Fruit fly (Drosophila melanogaster) whole organism, embryonic: Measurements from ENCODE around the gene CG13995.

Source experiments
- BEAF-32 ChIP-seq: fragments of 200-800 bp; sonication (Bioruptor generic); optimal IDR thresholded peaks from 3 replicates; lab custom pipeline; 2017; ENCODE audit warnings: missing biosample characterization, missing genetic modification characterization, mild to moderate bottlenecking, moderate library complexity, missing genetic modification reagents
- CG1024 ChIP-seq: fragments of 200-800 bp; sonication (Bioruptor generic); IDR thresholded peaks from 2 replicates; pipeline ENCODE4 v1.3.6; 2022; ENCODE audit warnings: missing biosample characterization, missing genetic modification characterization
- CG10431 ChIP-seq: fragments of 200-800 bp; sonication (Bioruptor generic); optimal IDR thresholded peaks from 3 replicates; lab custom pipeline; 2018; ENCODE audit warnings: missing biosample characterization, mild to moderate bottlenecking, missing genetic modification characterization
- CG10979 ChIP-seq: fragments of 200-800 bp; sonication (Bioruptor generic); optimal IDR thresholded peaks from 2 replicates; lab custom pipeline; 2018; ENCODE audit warnings: missing biosample characterization, mild to moderate bottlenecking, missing genetic modification characterization, moderate library complexity
- CG11247 ChIP-seq: fragments of 200-800 bp; sonication (Bioruptor generic); IDR thresholded peaks from 2 replicates; pipeline ENCODE4 v1.3.6; 2022; ENCODE audit warnings: missing biosample characterization, missing genetic modification characterization
- CG12071 ChIP-seq: fragments of 200-800 bp; sonication (Bioruptor generic); optimal IDR thresholded peaks from 3 replicates; lab custom pipeline; 2018; ENCODE audit warnings: missing biosample characterization, mild to moderate bottlenecking, missing genetic modification characterization
- CG13624 ChIP-seq: fragments of 200-800 bp; sonication (Bioruptor generic); optimal IDR thresholded peaks from 2 replicates; lab custom pipeline; 2016; ENCODE audit warnings: missing biosample characterization, missing genetic modification characterization
- CG13894 ChIP-seq: fragments of 200-800 bp; sonication (Bioruptor generic); optimal IDR thresholded peaks from 3 replicates; lab custom pipeline; 2018; ENCODE audit warnings: missing biosample characterization, mild to moderate bottlenecking, missing genetic modification characterization, moderate library complexity
- CG15011 ChIP-seq: fragments of 200-800 bp; sonication (Bioruptor generic); optimal IDR thresholded peaks from 3 replicates; lab custom pipeline; 2018; ENCODE audit warnings: missing biosample characterization, mild to moderate bottlenecking, missing genetic modification characterization
- CG32532 ChIP-seq: fragments of 200-800 bp; sonication (Bioruptor generic); IDR thresholded peaks from 2 replicates; pipeline ENCODE4 v1.3.6; 2022; ENCODE audit warnings: missing biosample characterization, missing genetic modification characterization
- CG32772 ChIP-seq: fragments of 200-800 bp; sonication (Bioruptor generic); IDR thresholded peaks from 2 replicates; pipeline ENCODE4 v1.3.6; 2022; ENCODE audit warnings: missing biosample characterization, missing genetic modification characterization
- CG42726 ChIP-seq: fragments of 200-800 bp; sonication (Bioruptor generic); IDR thresholded peaks from 2 replicates; pipeline ENCODE4 v1.3.6; 2022; ENCODE audit warnings: missing biosample characterization, missing genetic modification characterization; ENCODE audit not compliant: partially characterized antibody
- CG4328 ChIP-seq: fragments of 200-800 bp; sonication (Bioruptor generic); optimal IDR thresholded peaks from 3 replicates; lab custom pipeline; 2017; ENCODE audit warnings: missing biosample characterization, missing genetic modification reagents, missing genetic modification characterization
- CG6272 ChIP-seq: fragments of 200-800 bp; sonication (Bioruptor generic); IDR thresholded peaks from 2 replicates; pipeline ENCODE4 v1.3.6; 2022; ENCODE audit warnings: missing biosample characterization, missing genetic modification characterization
- CG6689 ChIP-seq: fragments of 200-800 bp; sonication (Bioruptor generic); IDR thresholded peaks from 2 replicates; pipeline ENCODE4 v1.3.6; 2022; ENCODE audit warnings: missing biosample characterization, missing genetic modification characterization
- CG6813 ChIP-seq: fragments of 200-800 bp; sonication (Bioruptor generic); optimal IDR thresholded peaks from 2 replicates; lab custom pipeline; 2017; ENCODE audit warnings: missing biosample characterization, missing genetic modification characterization, mild to moderate bottlenecking, moderate library complexity, missing genetic modification reagents
- CG7357 ChIP-seq: fragments of 200-800 bp; sonication (Bioruptor generic); IDR thresholded peaks from 3 replicates; pipeline ENCODE4 v1.3.6; 2022; ENCODE audit warnings: missing biosample characterization, missing genetic modification characterization
- CG7786 ChIP-seq: fragments of 200-800 bp; sonication (Bioruptor generic); optimal IDR thresholded peaks from 2 replicates; lab custom pipeline; 2016; ENCODE audit warnings: missing biosample characterization, missing genetic modification characterization
- CG7987 ChIP-seq: fragments of 200-800 bp; sonication (Bioruptor generic); optimal IDR thresholded peaks from 2 replicates; lab custom pipeline; 2018; ENCODE audit warnings: missing biosample characterization, mild to moderate bottlenecking, missing genetic modification characterization, moderate library complexity
- Dbx ChIP-seq: fragments of 200-800 bp; sonication (Bioruptor generic); IDR thresholded peaks from 3 replicates; pipeline ENCODE4 v1.3.6; 2022; ENCODE audit warnings: missing biosample characterization, missing genetic modification characterization
- Deaf1 ChIP-seq: fragments of 200-800 bp; optimal IDR thresholded peaks from 3 replicates; lab custom pipeline; 2019; ENCODE audit warnings: missing biosample characterization, mild to moderate bottlenecking, missing genetic modification characterization, moderate library complexity
- Doc3 ChIP-seq: fragments of 200-800 bp; sonication (Bioruptor generic); IDR thresholded peaks from 3 replicates; pipeline ENCODE4 v1.3.6; 2022; ENCODE audit warnings: missing biosample characterization, missing genetic modification characterization; ENCODE audit not compliant: partially characterized antibody
- Drgx ChIP-seq: fragments of 200-800 bp; sonication (Bioruptor generic); IDR thresholded peaks from 2 replicates; pipeline ENCODE4 v1.3.6; 2022; ENCODE audit warnings: missing biosample characterization, missing genetic modification characterization
- GATAe ChIP-seq: fragments of 200-800 bp; sonication (Bioruptor generic); conservative IDR thresholded peaks from 2 replicates; pipeline ENCODE4 v1.3.6; 2022; ENCODE audit warnings: missing biosample characterization, missing genetic modification characterization
- HLHmδ ChIP-seq: fragments of 200-800 bp; sonication (Bioruptor generic); optimal IDR thresholded peaks from 2 replicates; lab custom pipeline; 2018; ENCODE audit warnings: missing biosample characterization, mild to moderate bottlenecking, missing genetic modification characterization, moderate library complexity
- Hr78 ChIP-seq, 2 experiments: fragments of 200-800 bp in 1 of 2; fragments of >200 bp in 1 of 2; sonication (Bioruptor generic) in 1 of 2; optimal IDR thresholded peaks; 2 replicates each; lab custom pipeline; 2017 to 2019; ENCODE audit warnings: missing biosample characterization in 2 of 2, missing genetic modification characterization in 2 of 2, mild to moderate bottlenecking in 1 of 2, moderate library complexity in 1 of 2
- MTF-1 ChIP-seq: fragments of 200-800 bp; sonication (Bioruptor generic); optimal IDR thresholded peaks from 2 replicates; lab custom pipeline; 2018; ENCODE audit warnings: missing biosample characterization, mild to moderate bottlenecking, missing genetic modification characterization, borderline replicate concordance
- Rx ChIP-seq: fragments of 200-800 bp; sonication (Bioruptor generic); IDR thresholded peaks from 2 replicates; pipeline ENCODE4 v1.3.6; 2022; ENCODE audit warnings: missing biosample characterization, missing genetic modification characterization
- btn ChIP-seq: fragments of 200-800 bp; sonication (Bioruptor generic); optimal IDR thresholded peaks from 2 replicates; lab custom pipeline; 2016; ENCODE audit warnings: missing biosample characterization, missing genetic modification characterization
- ci ChIP-seq: fragments of 200-800 bp; sonication (Bioruptor generic); IDR thresholded peaks from 3 replicates; pipeline ENCODE4 v1.3.6; 2022; ENCODE audit warnings: missing biosample characterization, missing genetic modification characterization
- eyg ChIP-seq: fragments of 200-800 bp; sonication (Bioruptor generic); optimal IDR thresholded peaks from 3 replicates; lab custom pipeline; 2016; ENCODE audit warnings: missing biosample characterization, missing genetic modification characterization
- gcm2 ChIP-seq: fragments of 200-800 bp; sonication (Bioruptor generic); optimal IDR thresholded peaks from 2 replicates; lab custom pipeline; 2016; ENCODE audit warnings: missing biosample characterization, missing genetic modification characterization
- kah ChIP-seq: fragments of 200-800 bp; sonication (Bioruptor generic); optimal IDR thresholded peaks from 2 replicates; lab custom pipeline; 2018; ENCODE audit warnings: missing biosample characterization, mild to moderate bottlenecking, missing genetic modification characterization
- kni ChIP-seq: fragments of 200-800 bp; sonication (Bioruptor generic); optimal IDR thresholded peaks from 3 replicates; lab custom pipeline; 2017; ENCODE audit warnings: mild to moderate bottlenecking, missing biosample characterization, missing genetic modification reagents, missing genetic modification characterization
- mld ChIP-seq: fragments of 200-800 bp; sonication (Bioruptor generic); IDR thresholded peaks from 3 replicates; pipeline ENCODE4 v1.3.6; 2022; ENCODE audit warnings: missing biosample characterization, missing genetic modification characterization; ENCODE audit not compliant: partially characterized antibody
- nerfin-1 ChIP-seq: fragments of 200-800 bp; sonication (Bioruptor generic); optimal IDR thresholded peaks from 3 replicates; lab custom pipeline; 2019; ENCODE audit warnings: missing biosample characterization, mild to moderate bottlenecking, missing genetic modification characterization, moderate library complexity
- odd ChIP-seq: fragments of 200-800 bp; sonication (Bioruptor generic); optimal IDR thresholded peaks from 2 replicates; lab custom pipeline; 2017; ENCODE audit warnings: missing biosample characterization, mild to moderate bottlenecking, missing genetic modification characterization
- pnt ChIP-seq: fragments of 200-800 bp; sonication (Bioruptor generic); optimal IDR thresholded peaks from 3 replicates; lab custom pipeline; 2016; ENCODE audit warnings: missing biosample characterization, missing genetic modification characterization
- pros ChIP-seq: fragments of 200-800 bp; sonication (Bioruptor generic); optimal IDR thresholded peaks from 3 replicates; lab custom pipeline; 2019; ENCODE audit warnings: missing biosample characterization, mild to moderate bottlenecking, missing genetic modification characterization, moderate library complexity
- rib ChIP-seq: fragments of 200-800 bp; sonication (Bioruptor generic); IDR thresholded peaks from 2 replicates; pipeline ENCODE4 v1.3.6; 2022; ENCODE audit warnings: missing biosample characterization, missing genetic modification characterization
- schlank ChIP-seq: fragments of 200-800 bp; sonication (Bioruptor generic); optimal IDR thresholded peaks from 2 replicates; lab custom pipeline; 2018; ENCODE audit warnings: missing biosample characterization, mild to moderate bottlenecking, missing genetic modification characterization
- sd ChIP-seq: fragments of 200-800 bp; sonication (Bioruptor generic); optimal IDR thresholded peaks from 3 replicates; lab custom pipeline; 2018; ENCODE audit warnings: missing biosample characterization, mild to moderate bottlenecking, missing genetic modification characterization, moderate library complexity
- seq ChIP-seq: fragments of 200-800 bp; sonication (Bioruptor generic); IDR thresholded peaks from 2 replicates; pipeline ENCODE4 v1.3.6; 2022; ENCODE audit warnings: missing biosample characterization, missing genetic modification characterization
- shn ChIP-seq: fragments of 200-800 bp; sonication (Bioruptor generic); optimal IDR thresholded peaks from 3 replicates; lab custom pipeline; 2016; ENCODE audit warnings: missing biosample characterization, missing genetic modification characterization
- slbo ChIP-seq: fragments of 200-800 bp; sonication (Bioruptor generic); IDR thresholded peaks from 2 replicates; pipeline ENCODE4 v1.3.6; 2022; ENCODE audit warnings: missing biosample characterization, missing genetic modification characterization
- stc ChIP-seq: fragments of 200-800 bp; sonication (Bioruptor generic); IDR thresholded peaks from 2 replicates; pipeline ENCODE4 v1.3.6; 2022; ENCODE audit warnings: missing biosample characterization, missing genetic modification characterization
- tin ChIP-seq: fragments of 200-800 bp; sonication (Bioruptor generic); optimal IDR thresholded peaks from 3 replicates; lab custom pipeline; 2016; ENCODE audit warnings: missing biosample characterization, missing genetic modification characterization
- trem ChIP-seq: fragments of 200-800 bp; optimal IDR thresholded peaks from 3 replicates; lab custom pipeline; 2019; ENCODE audit warnings: missing biosample characterization, mild to moderate bottlenecking, missing genetic modification characterization, moderate library complexity
- unpg ChIP-seq: fragments of 200-800 bp; sonication (Bioruptor generic); optimal IDR thresholded peaks from 3 replicates; lab custom pipeline; 2018; ENCODE audit warnings: missing biosample characterization, mild to moderate bottlenecking, missing genetic modification characterization, moderate library complexity
- z ChIP-seq: fragments of 200-800 bp; sonication (Bioruptor generic); IDR thresholded peaks from 3 replicates; pipeline ENCODE4 v1.3.6; 2022; ENCODE audit warnings: missing biosample characterization, missing genetic modification characterization
- zfh2 ChIP-seq: fragments of 200-800 bp; sonication (Bioruptor generic); optimal IDR thresholded peaks from 2 replicates; lab custom pipeline; 2016; ENCODE audit warnings: missing biosample characterization, missing genetic modification characterization

The CG13995 gene

dm6 chr2L:6074314-6074713 lies 20.2 kb downstream of the CG13995 start (continued):
- TF ChIP-seq CG6813 (GFP tag; lab: Kevin White, UChicago) (no peak), CG32532 (GFP tag; lab: Robert Waterston, UW) (no peak), CG4328 (GFP tag; lab: Kevin White, UChicago) (no peak), shn (GFP tag; lab: Kevin White, UChicago) (no peak), tin (GFP tag; lab: Kevin White, UChicago) (no peak), ci (GFP tag; lab: Robert Waterston, UW) (peak; percentile 68), Hr78 (GFP tag; optimal IDR thresholded peaks at IDR 0.05; lab: Kevin White, UChicago) (no peak), Deaf1 (tag; lab: Kevin White, UChicago) (peak; percentile 43), CG6272 (no peak), BEAF-32 (no peak), CG32772 (GFP tag; lab: Robert Waterston, UW) (peak; percentile 46; the same call in 1 of the 2 replicates), stc (GFP tag; lab: Robert Waterston, UW) (no peak), HLHmδ (GFP tag; lab: Kevin White, UChicago) (peak; percentile 20), GATAe (GFP tag; lab: Robert Waterston, UW) (no peak), unpg (GFP tag; lab: Kevin White, UChicago) (no peak), eyg (no peak), MTF-1 (GFP tag; lab: Kevin White, UChicago) (no peak), Dbx (GFP tag; lab: Robert Waterston, UW) (no peak), trem (tag; lab: Kevin White, UChicago) (no peak), Drgx (GFP tag; lab: Robert Waterston, UW) (no peak), pnt (GFP tag; lab: Kevin White, UChicago) (no peak), CG10431 (peak; percentile 13), schlank (tag; lab: Kevin White, UChicago) (no peak), CG7786 (GFP tag; lab: Kevin White, UChicago) (no peak), kah (GFP tag; lab: Kevin White, UChicago) (no peak), Rx (GFP tag; lab: Robert Waterston, UW) (no peak), CG13624 (no peak), zfh2 (GFP tag; lab: Kevin White, UChicago) (no peak), CG12071 (GFP tag; lab: Kevin White, UChicago) (no peak), CG1024 (GFP tag; lab: Robert Waterston, UW) (no peak), btn (GFP tag; lab: Kevin White, UChicago) (no peak), Doc3 (GFP tag; lab: Robert Waterston, UW) (no peak), CG15011 (GFP tag; lab: Kevin White, UChicago) (no peak), nerfin-1 (tag; lab: Kevin White, UChicago) (no peak), odd (GFP tag; lab: Kevin White, UChicago) (no peak), seq (GFP tag; lab: Robert Waterston, UW) (peak; percentile 35; the same call in 1 of the 2 replicates), sd (tag; lab: Kevin White, UChicago) (no peak), pros (GFP tag; lab: Kevin White, UChicago) (peak; percentile 28), CG6689 (GFP tag; lab: Robert Waterston, UW) (no peak), slbo (GFP tag; lab: Robert Waterston, UW) (no peak), z (GFP tag; lab: Robert Waterston, UW) (peak; percentile 79), CG7357 (no peak), gcm2 (GFP tag; lab: Kevin White, UChicago) (no peak), CG11247 (no peak), CG7987 (GFP tag; lab: Kevin White, UChicago) (no peak), CG13894 (tag; lab: Kevin White, UChicago) (peak; percentile 41), CG10979 (no peak), kni (GFP tag; lab: Kevin White, UChicago) (peak; percentile 52), CG42726 (GFP tag; lab: Robert Waterston, UW) (no peak; the same call in 1 of the 2 replicates), rib (GFP tag; lab: Robert Waterston, UW) (0 out of 2 replicates have a peak, but pooled peaks have one; percentile 43), mld (GFP tag; lab: Robert Waterston, UW) (no peak)
